Fruit fly (Drosophila melanogaster): ENCODE measurements around the gene dpr16.

Gene dpr16

DNA sequence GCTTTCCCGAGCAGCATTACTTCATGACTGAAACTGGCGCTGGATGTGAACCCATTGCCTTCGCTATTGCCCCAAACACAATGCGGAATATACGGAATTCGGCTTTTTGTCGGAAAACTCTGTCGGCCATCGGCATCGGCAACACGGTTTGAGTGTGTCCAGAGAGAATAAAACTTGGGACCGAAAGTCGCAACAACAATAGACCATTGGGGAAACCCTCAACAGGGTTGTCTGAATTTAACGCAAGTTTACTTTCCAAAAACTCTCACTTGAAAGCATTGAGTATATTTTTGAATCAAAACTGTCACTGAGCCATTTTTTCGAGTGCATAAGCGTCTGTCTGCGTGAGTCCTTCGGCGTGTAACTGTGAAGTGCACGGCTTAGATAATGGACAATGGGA lies 47.6 kb downstream of the dpr16 start (continued):
- no peak for TF ChIP-seq Opbp (GFP tag; IDR thresholded peaks at IDR 0.05; ENCODE audit: partially characterized antibody)
- peak; percentile 90 for TF ChIP-seq Med (GFP tag)
- peak; percentile 18 for TF ChIP-seq Blimp-1 (GFP tag; optimal IDR thresholded peaks at IDR 0.05)
- TF ChIP-seq Xrp1 (GFP tag; IDR thresholded peaks at IDR 0.05): peak; percentile 49
- no peak for TF ChIP-seq peb (GFP tag; IDR thresholded peaks at IDR 0.05)
- TF ChIP-seq CHES-1-like (GFP tag; optimal IDR thresholded peaks at IDR 0.05): peak; percentile 51
- peak; percentile 31; the same call in 1 of the 2 replicates for TF ChIP-seq al (GFP tag; IDR thresholded peaks at IDR 0.05)
- peak; percentile 54; the same call in 1 of the 3 replicates for TF ChIP-seq Optix (GFP tag; IDR thresholded peaks at IDR 0.05)
- no peak for TF ChIP-seq lola (GFP tag; optimal IDR thresholded peaks at IDR 0.05)
- 0 out of 2 replicates have a peak, but pooled peaks have one; percentile 27 for TF ChIP-seq H2.0 (GFP tag; IDR thresholded peaks at IDR 0.05)
- TF ChIP-seq lbe (GFP tag; optimal IDR thresholded peaks at IDR 0.05): no peak
- peak; percentile 23 to 45 for TF ChIP-seq chif (GFP tag; optimal IDR thresholded peaks at IDR 0.05)
- TF ChIP-seq CG12769 (tag; optimal IDR thresholded peaks at IDR 0.05): peak; percentile 87
- 0 out of 2 replicates have a peak, but pooled peaks have one; percentile 30 for TF ChIP-seq CG31441 (GFP tag; IDR thresholded peaks at IDR 0.05)
- no peak for TF ChIP-seq pfk (GFP tag; optimal IDR thresholded peaks at IDR 0.05)
- TF ChIP-seq Doc2 (GFP tag; IDR thresholded peaks at IDR 0.05): no peak
- TF ChIP-seq Deaf1 (tag; optimal IDR thresholded peaks at IDR 0.05): peak; percentile 96
- TF ChIP-seq nom (GFP tag; optimal IDR thresholded peaks at IDR 0.05): no peak
- TF ChIP-seq hbn (GFP tag; IDR thresholded peaks at IDR 0.05; ENCODE audit: partially characterized antibody): no peak
- 0 out of 2 replicates have a peak, but pooled peaks have one; percentile 36 for TF ChIP-seq wdn (GFP tag; IDR thresholded peaks at IDR 0.05)
- peak; percentile 12 for TF ChIP-seq D19A (tag; optimal IDR thresholded peaks at IDR 0.05)
- no peak for TF ChIP-seq stwl (tag; optimal IDR thresholded peaks at IDR 0.05)
- no peak for TF ChIP-seq CG7745 (tag; optimal IDR thresholded peaks at IDR 0.05)
- peak; percentile 16 for TF ChIP-seq Chrac-16 (GFP tag; optimal IDR thresholded peaks at IDR 0.05)
- TF ChIP-seq CG3163 (GFP tag; optimal IDR thresholded peaks at IDR 0.05): peak; percentile 39
- no peak for TF ChIP-seq trh (GFP tag; optimal IDR thresholded peaks at IDR 0.05)
- peak; percentile 63 for TF ChIP-seq CG17385 (GFP tag; optimal IDR thresholded peaks at IDR 0.05)
- no peak for TF ChIP-seq Ssrp (tag; optimal IDR thresholded peaks at IDR 0.05)
- TF ChIP-seq CG18476 (GFP tag; optimal IDR thresholded peaks at IDR 0.05): no peak
- TF ChIP-seq Atf-2 (GFP tag; optimal IDR thresholded peaks at IDR 0.05): no peak
- no peak for TF ChIP-seq CG10565 (GFP tag; optimal IDR thresholded peaks at IDR 0.05)
- peak; percentile 33 for TF ChIP-seq odd (GFP tag; optimal IDR thresholded peaks at IDR 0.05)
- no peak for TF ChIP-seq CG11456 (GFP tag; IDR thresholded peaks at IDR 0.05)
- TF ChIP-seq PHDP (tag; optimal IDR thresholded peaks at IDR 0.05): peak; percentile 61
- TF ChIP-seq CG12236 (GFP tag; optimal IDR thresholded peaks at IDR 0.05): no peak
- TF ChIP-seq CG1602 (GFP tag; optimal IDR thresholded peaks at IDR 0.05): no peak
- no peak for TF ChIP-seq jigr1 (GFP tag; IDR thresholded peaks at IDR 0.05)
- TF ChIP-seq D19B (GFP tag; optimal IDR thresholded peaks at IDR 0.05): peak; percentile 27
- no peak for TF ChIP-seq gcm2 (GFP tag; optimal IDR thresholded peaks at IDR 0.05)
- TF ChIP-seq CG9876 (GFP tag; optimal IDR thresholded peaks at IDR 0.05): peak; percentile 40
- 0 out of 3 replicates have a peak, but pooled peaks have one; percentile 47 for TF ChIP-seq Mrtf (GFP tag; IDR thresholded peaks at IDR 0.05)
- no peak for TF ChIP-seq CG2129 (GFP tag; IDR thresholded peaks at IDR 0.05; ENCODE audit: partially characterized antibody)
- peak; percentile 16 for TF ChIP-seq sd (tag; optimal IDR thresholded peaks at IDR 0.05)
- TF ChIP-seq org-1 (GFP tag; optimal IDR thresholded peaks at IDR 0.05): peak; percentile 70
- TF ChIP-seq CG34224 (GFP tag; IDR thresholded peaks at IDR 0.05; ENCODE audit: partially characterized antibody): no peak
- TF ChIP-seq NK7.1 (GFP tag; optimal IDR thresholded peaks at IDR 0.05): peak; percentile 32
- TF ChIP-seq ci (GFP tag; IDR thresholded peaks at IDR 0.05): peak; percentile 69; the same call in 2 of the 3 replicates
- TF ChIP-seq Dp (GFP tag; optimal IDR thresholded peaks at IDR 0.05): no peak
- peak; percentile 74 for TF ChIP-seq CG2678 (tag; optimal IDR thresholded peaks at IDR 0.05)
- no peak for TF ChIP-seq CG4328 (GFP tag; optimal IDR thresholded peaks at IDR 0.05)

Measured in whole organism, embryonic.